Fruit fly (Drosophila melanogaster): ENCODE measurements around the gene CG4151.

dm6 chrX:5515151-5515550 is 13.9 kb downstream of the CG4151 start:
- TF ChIP-seq YL-1 (GFP tag; optimal IDR thresholded peaks at IDR 0.05) (no peak), Usf (GFP tag; optimal IDR thresholded peaks at IDR 0.05) (no peak), gsb (GFP tag; IDR thresholded peaks at IDR 0.05) (no peak), Optix (GFP tag; IDR thresholded peaks at IDR 0.05) (no peak)

Measured in whole organism, embryonic.